Worm (Caenorhabditis elegans): ENCODE measurements around the gene F58F12.4.

The F58F12.4 gene

DNA sequence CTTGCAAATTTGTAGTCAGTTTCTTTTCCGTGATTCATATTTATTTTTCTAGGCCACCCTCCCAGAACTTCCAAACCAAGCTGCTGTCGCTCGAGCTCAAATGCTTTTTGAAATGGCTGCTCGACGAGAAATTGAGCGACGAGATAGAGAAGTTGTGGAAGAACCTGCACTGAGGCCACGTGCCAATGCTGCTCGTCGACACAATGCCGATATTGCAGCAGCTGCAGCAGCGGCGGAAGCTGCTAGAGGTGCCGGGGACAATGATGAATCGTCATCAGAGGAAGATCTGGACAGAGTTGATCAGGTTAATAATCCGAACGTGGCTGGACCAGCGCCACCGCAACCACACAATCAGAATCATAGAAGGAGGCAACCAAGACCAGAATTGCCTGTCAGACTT is 13.2 kb upstream of the F58F12.4 start:
- TF ChIP-seq sdc-2 (tag; optimal IDR thresholded peaks at IDR 0.05), result no peak
- no peak for TF ChIP-seq ahr-1 (tag; optimal IDR thresholded peaks at IDR 0.05)
- TF ChIP-seq ceh-22 (tag; optimal IDR thresholded peaks at IDR 0.05), result no peak
- TF ChIP-seq pag-3 (tag; optimal IDR thresholded peaks at IDR 0.05; ENCODE audit: borderline replicate concordance), result no peak
- no peak for TF ChIP-seq pha-2 (tag; optimal IDR thresholded peaks at IDR 0.05)
- TF ChIP-seq che-1 (tag; optimal IDR thresholded peaks at IDR 0.05), result no peak
- TF ChIP-seq ama-1 (optimal IDR thresholded peaks at IDR 0.05), result no peak
- no peak for TF ChIP-seq hlh-8 (tag; optimal IDR thresholded peaks at IDR 0.05)

DNA sequence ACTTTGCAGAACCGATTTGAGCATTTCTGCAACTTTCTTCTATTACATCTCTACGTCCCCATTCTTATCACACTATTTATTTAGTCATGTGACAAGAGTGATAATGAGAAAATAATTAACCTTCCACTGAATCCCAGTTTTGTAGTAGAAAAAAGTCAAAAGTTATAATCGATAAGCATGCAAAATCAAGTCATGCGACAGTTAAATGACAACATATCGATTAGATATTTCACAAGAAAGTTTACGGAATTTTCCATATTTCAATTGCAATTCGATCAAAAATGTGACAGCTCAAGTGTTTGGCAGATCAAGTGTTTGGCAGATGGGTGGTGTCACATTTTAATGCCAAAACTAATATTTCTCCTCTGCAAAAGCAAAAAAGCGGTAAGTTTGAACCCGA is 11.9 kb upstream of the F58F12.4 start:
- no peak for TF ChIP-seq ceh-30 (tag; optimal IDR thresholded peaks at IDR 0.05)
- no peak for TF ChIP-seq pag-3 (tag; optimal IDR thresholded peaks at IDR 0.05; ENCODE audit: borderline replicate concordance)
- TF ChIP-seq che-1 (tag; optimal IDR thresholded peaks at IDR 0.05), result no peak
- TF ChIP-seq T23F11.4 (GFP tag; optimal IDR thresholded peaks at IDR 0.05), result no peak
- no peak for TF ChIP-seq pax-1 (tag; optimal IDR thresholded peaks at IDR 0.05)
- no peak for TF ChIP-seq dmd-4 (tag; optimal IDR thresholded peaks at IDR 0.05; ENCODE audit: borderline replicate concordance)
- TF ChIP-seq nhr-11 (tag; optimal IDR thresholded peaks at IDR 0.05), result no peak
- TF ChIP-seq rnt-1 (tag; optimal IDR thresholded peaks at IDR 0.05), result no peak
- no peak for TF ChIP-seq ets-4 (tag; optimal IDR thresholded peaks at IDR 0.05)
- TF ChIP-seq ceh-22 (tag; optimal IDR thresholded peaks at IDR 0.05), result no peak
- no peak for TF ChIP-seq sdc-2 (tag; optimal IDR thresholded peaks at IDR 0.05)
- TF ChIP-seq hlh-13 (GFP tag; optimal IDR thresholded peaks at IDR 0.05), result no peak
- no peak for TF ChIP-seq K09A11.1 (tag; optimal IDR thresholded peaks at IDR 0.05; ENCODE audit: insufficient read depth)
- TF ChIP-seq hlh-30 (tag; optimal IDR thresholded peaks at IDR 0.05; ENCODE audit: insufficient read depth), result no peak
- no peak for TF ChIP-seq zip-5 (tag; optimal IDR thresholded peaks at IDR 0.05)
- TF ChIP-seq ceh-48 (tag; optimal IDR thresholded peaks at IDR 0.05), result no peak

DNA sequence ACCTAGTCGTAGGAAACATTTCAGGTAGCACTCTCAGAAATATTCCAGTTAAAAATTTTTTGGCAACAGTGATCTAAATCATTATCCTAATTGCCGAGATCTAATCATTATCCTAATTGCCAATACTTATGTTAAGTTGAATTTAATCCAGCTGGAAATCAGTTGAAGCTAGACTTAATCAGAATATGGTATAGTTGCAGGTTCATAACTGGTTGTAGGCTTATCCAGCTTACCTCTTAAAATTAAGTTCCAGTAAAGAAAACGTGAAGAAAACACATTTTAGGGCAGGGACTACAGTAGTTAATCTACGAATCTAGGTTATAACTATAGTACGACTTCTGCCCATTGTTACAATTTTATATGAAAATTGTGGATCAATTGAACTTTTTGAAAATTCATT is 9.9 kb upstream of the F58F12.4 start:
- TF ChIP-seq ahr-1 (tag; optimal IDR thresholded peaks at IDR 0.05) (no peak), lin-11 (tag; optimal IDR thresholded peaks at IDR 0.05) (no peak), ceh-6 (GFP tag; optimal IDR thresholded peaks at IDR 0.05) (no peak), ceh-34 (tag; optimal IDR thresholded peaks at IDR 0.05) (no peak), pag-3 (tag; optimal IDR thresholded peaks at IDR 0.05; ENCODE audit: borderline replicate concordance) (no peak)

DNA sequence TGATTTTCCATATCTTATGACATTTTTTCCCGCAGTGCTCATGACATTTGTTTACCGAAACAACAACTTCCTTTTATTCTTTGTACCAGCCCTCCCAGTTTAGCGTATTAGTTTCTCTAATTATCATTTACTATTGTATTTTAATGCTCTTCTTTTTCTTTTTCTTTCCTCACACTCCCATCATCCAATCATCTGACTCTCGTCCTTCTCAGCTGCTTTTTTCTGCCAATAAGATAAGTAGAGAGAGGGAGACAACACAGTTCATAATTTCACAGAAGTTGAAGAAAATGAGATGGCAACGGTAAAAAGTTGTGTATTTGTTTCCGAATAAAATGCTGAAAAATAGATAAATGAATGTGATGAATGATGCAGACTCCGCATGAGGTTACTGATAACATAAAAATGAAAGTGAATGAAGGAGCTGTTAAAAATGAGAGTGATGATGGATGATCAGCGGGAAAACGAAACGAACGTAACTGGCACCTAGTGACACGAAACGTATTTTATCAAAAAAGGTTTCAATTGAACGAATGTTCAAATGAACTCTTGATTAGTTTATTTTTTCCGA is 9.1 kb upstream of the F58F12.4 start:
- no peak for TF ChIP-seq ceh-9 (tag; optimal IDR thresholded peaks at IDR 0.05)
- no peak for TF ChIP-seq ceh-2 (tag; optimal IDR thresholded peaks at IDR 0.05)
- TF ChIP-seq ceh-14 (tag; optimal IDR thresholded peaks at IDR 0.05), result no peak
- no peak for TF ChIP-seq sox-2 (GFP tag; IDR thresholded peaks at IDR 0.05)
- no peak for TF ChIP-seq K02D7.2 (tag; optimal IDR thresholded peaks at IDR 0.05)
- no peak for TF ChIP-seq pros-1 (tag; optimal IDR thresholded peaks at IDR 0.05)
- no peak for TF ChIP-seq hlh-30 (tag; optimal IDR thresholded peaks at IDR 0.05; ENCODE audit: insufficient read depth)
- TF ChIP-seq C38D4.7 (GFP tag; optimal IDR thresholded peaks at IDR 0.05), result no peak
- no peak for TF ChIP-seq unc-55 (GFP tag; optimal IDR thresholded peaks at IDR 0.05)
- TF ChIP-seq sdc-2 (tag; optimal IDR thresholded peaks at IDR 0.05), result no peak
- no peak for TF ChIP-seq tbx-7 (tag; optimal IDR thresholded peaks at IDR 0.05)
- no peak for TF ChIP-seq che-1 (tag; optimal IDR thresholded peaks at IDR 0.05)
- no peak for TF ChIP-seq syd-9 (tag; optimal IDR thresholded peaks at IDR 0.05)
- no peak for TF ChIP-seq pha-4 (tag; optimal IDR thresholded peaks at IDR 0.05)
- TF ChIP-seq fkh-10 (GFP tag; optimal IDR thresholded peaks at IDR 0.05), result no peak

Measured in whole organism, late embryonic.